Fruit fly (Drosophila melanogaster) whole organism, embryonic: ENCODE results near the gene CG5447.
A peak's percentile ranks its signal among the peaks of the same experiment; 100 is the strongest.

ENCODE experiments used
- B-H1 ChIP-seq: fragments of 200-800 bp; sonication (Bioruptor generic); IDR thresholded peaks from 3 replicates; pipeline ENCODE4 v1.3.6; 2022; ENCODE audit warnings: missing biosample characterization, missing genetic modification characterization
- CG11696 ChIP-seq: fragments of 200-800 bp; sonication (Bioruptor generic); IDR thresholded peaks from 2 replicates; pipeline ENCODE4 v1.3.6; 2022; ENCODE audit warnings: missing biosample characterization, missing genetic modification characterization
- CG13123 ChIP-seq: fragments of 200-800 bp; sonication (Bioruptor generic); optimal IDR thresholded peaks from 2 replicates; lab custom pipeline; 2016; ENCODE audit warnings: missing biosample characterization, missing genetic modification characterization
- CG13424 ChIP-seq: fragments of 200-800 bp; sonication (Bioruptor generic); optimal IDR thresholded peaks from 2 replicates; lab custom pipeline; 2019; ENCODE audit warnings: missing biosample characterization, mild to moderate bottlenecking, missing genetic modification characterization, moderate library complexity
- CG15479 ChIP-seq: fragments of 200-800 bp; sonication (Bioruptor generic); optimal IDR thresholded peaks from 3 replicates; lab custom pipeline; 2019; ENCODE audit warnings: missing biosample characterization, mild to moderate bottlenecking, missing genetic modification characterization, moderate library complexity
- CG15514 ChIP-seq: fragments of 200-800 bp; sonication (Bioruptor generic); optimal IDR thresholded peaks from 3 replicates; lab custom pipeline; 2017; ENCODE audit warnings: missing biosample characterization, missing genetic modification characterization, mild to moderate bottlenecking, moderate library complexity, missing genetic modification reagents
- CG1603 ChIP-seq: fragments of 200-800 bp; sonication (Bioruptor generic); optimal IDR thresholded peaks from 2 replicates; lab custom pipeline; 2019; ENCODE audit warnings: missing biosample characterization, mild to moderate bottlenecking, missing genetic modification characterization, moderate library complexity
- CG1647 ChIP-seq: fragments of 200-800 bp; sonication (Bioruptor generic); optimal IDR thresholded peaks from 3 replicates; lab custom pipeline; 2016; ENCODE audit warnings: missing biosample characterization, missing genetic modification characterization
- CG2120 ChIP-seq: fragments of 200-800 bp; sonication (Bioruptor generic); optimal IDR thresholded peaks from 3 replicates; lab custom pipeline; 2016; ENCODE audit warnings: missing biosample characterization, missing genetic modification characterization
- CG2202 ChIP-seq: fragments of 200-800 bp; sonication (Bioruptor generic); optimal IDR thresholded peaks from 2 replicates; lab custom pipeline; 2018; ENCODE audit warnings: missing biosample characterization, mild to moderate bottlenecking, missing genetic modification characterization
- CG2712 ChIP-seq: fragments of 200-800 bp; optimal IDR thresholded peaks from 3 replicates; lab custom pipeline; 2019; ENCODE audit warnings: missing biosample characterization, mild to moderate bottlenecking, missing genetic modification characterization, moderate library complexity
- CG31224 ChIP-seq: fragments of 200-800 bp; sonication (Bioruptor generic); IDR thresholded peaks from 2 replicates; pipeline ENCODE4 v1.3.6; 2022; ENCODE audit warnings: missing biosample characterization, missing genetic modification characterization
- CG32532 ChIP-seq: fragments of 200-800 bp; sonication (Bioruptor generic); IDR thresholded peaks from 2 replicates; pipeline ENCODE4 v1.3.6; 2022; ENCODE audit warnings: missing biosample characterization, missing genetic modification characterization
- CG34224 ChIP-seq: fragments of 200-800 bp; sonication (Bioruptor generic); IDR thresholded peaks from 3 replicates; pipeline ENCODE4 v1.3.6; 2022; ENCODE audit warnings: missing biosample characterization, missing genetic modification characterization; ENCODE audit not compliant: partially characterized antibody
- CG7786 ChIP-seq: fragments of 200-800 bp; sonication (Bioruptor generic); optimal IDR thresholded peaks from 2 replicates; lab custom pipeline; 2016; ENCODE audit warnings: missing biosample characterization, missing genetic modification characterization
- CrebB ChIP-seq: fragments of 200-800 bp; sonication (Bioruptor generic); optimal IDR thresholded peaks from 3 replicates; lab custom pipeline; 2018; ENCODE audit warnings: missing biosample characterization, mild to moderate bottlenecking, missing genetic modification characterization
- Dip3 ChIP-seq: fragments of 200-800 bp; sonication (Bioruptor generic); optimal IDR thresholded peaks from 3 replicates; lab custom pipeline; 2016; ENCODE audit warnings: missing biosample characterization, missing genetic modification characterization
- Dll ChIP-seq: fragments of 200-800 bp; sonication (Bioruptor generic); IDR thresholded peaks from 4 replicates; pipeline ENCODE4 v1.3.6; 2022; ENCODE audit warnings: missing biosample characterization, missing genetic modification characterization; ENCODE audit not compliant: partially characterized antibody
- Drgx ChIP-seq: fragments of 200-800 bp; sonication (Bioruptor generic); IDR thresholded peaks from 2 replicates; pipeline ENCODE4 v1.3.6; 2022; ENCODE audit warnings: missing biosample characterization, missing genetic modification characterization
- Ets97D ChIP-seq: fragments of 200-800 bp; sonication (Bioruptor generic); optimal IDR thresholded peaks from 3 replicates; lab custom pipeline; 2016; ENCODE audit warnings: missing biosample characterization, missing genetic modification characterization
- Hmx ChIP-seq: fragments of 200-800 bp; sonication (Bioruptor generic); optimal IDR thresholded peaks from 2 replicates; lab custom pipeline; 2016; ENCODE audit warnings: missing biosample characterization, missing genetic modification characterization
- Myb ChIP-seq: fragments of 200-800 bp; sonication (Bioruptor generic); optimal IDR thresholded peaks from 2 replicates; lab custom pipeline; 2016; ENCODE audit warnings: missing biosample characterization, missing genetic modification characterization
- Rx ChIP-seq: fragments of 200-800 bp; sonication (Bioruptor generic); IDR thresholded peaks from 2 replicates; pipeline ENCODE4 v1.3.6; 2022; ENCODE audit warnings: missing biosample characterization, missing genetic modification characterization
- YL-1 ChIP-seq: fragments of 200-800 bp; sonication (Bioruptor generic); optimal IDR thresholded peaks from 3 replicates; lab custom pipeline; 2017; ENCODE audit warnings: missing biosample characterization, mild to moderate bottlenecking, missing genetic modification characterization
- ase ChIP-seq: fragments of 200-800 bp; sonication (Bioruptor generic); IDR thresholded peaks from 3 replicates; pipeline ENCODE4 v1.3.6; 2022; ENCODE audit warnings: missing biosample characterization, missing genetic modification characterization
- bsh ChIP-seq, 2 experiments: fragments of 200-800 bp; sonication (Bioruptor generic); optimal IDR thresholded peaks; 2 replicates each; lab custom pipeline; 2017 to 2018; ENCODE audit warnings: mild to moderate bottlenecking in 2 of 2, missing biosample characterization in 2 of 2, missing genetic modification characterization in 2 of 2, moderate library complexity in 1 of 2
- da ChIP-seq: fragments of 200-800 bp; sonication (Bioruptor generic); optimal IDR thresholded peaks from 2 replicates; lab custom pipeline; 2016; ENCODE audit warnings: missing biosample characterization, missing genetic modification characterization
- dmrt11E ChIP-seq: fragments of 200-800 bp; sonication (Bioruptor generic); optimal IDR thresholded peaks from 3 replicates; lab custom pipeline; 2018; ENCODE audit warnings: missing biosample characterization, mild to moderate bottlenecking, missing genetic modification characterization, moderate library complexity
- eve ChIP-seq, 2 experiments: fragments of >200 bp; optimal IDR thresholded peaks; 2 replicates each; lab custom pipeline; 2017; ENCODE audit warnings: missing biosample characterization in 2 of 2, missing genetic modification characterization in 2 of 2
- fd3F ChIP-seq: fragments of 200-800 bp; sonication (Bioruptor generic); optimal IDR thresholded peaks from 2 replicates; lab custom pipeline; 2018; ENCODE audit warnings: missing biosample characterization, mild to moderate bottlenecking, missing genetic modification characterization, moderate library complexity
- gcm2 ChIP-seq: fragments of 200-800 bp; sonication (Bioruptor generic); optimal IDR thresholded peaks from 2 replicates; lab custom pipeline; 2016; ENCODE audit warnings: missing biosample characterization, missing genetic modification characterization
- gem ChIP-seq: fragments of 200-800 bp; sonication (Bioruptor generic); optimal IDR thresholded peaks from 2 replicates; lab custom pipeline; 2019; ENCODE audit warnings: missing biosample characterization, mild to moderate bottlenecking, missing genetic modification characterization, moderate library complexity
- grn ChIP-seq: fragments of 200-800 bp; sonication (Bioruptor generic); optimal IDR thresholded peaks from 3 replicates; lab custom pipeline; 2017; ENCODE audit warnings: missing biosample characterization, missing genetic modification characterization
- gsb ChIP-seq: fragments of 200-800 bp; sonication (Bioruptor generic); IDR thresholded peaks from 2 replicates; pipeline ENCODE4 v1.3.6; 2022; ENCODE audit warnings: missing biosample characterization, missing genetic modification characterization
- h ChIP-seq: fragments of >200 bp; optimal IDR thresholded peaks from 2 replicates; lab custom pipeline; 2017
- her ChIP-seq: fragments of 200-800 bp; sonication (Bioruptor generic); optimal IDR thresholded peaks from 2 replicates; lab custom pipeline; 2016; ENCODE audit warnings: missing biosample characterization, missing genetic modification characterization
- inv ChIP-seq: fragments of 200-800 bp; sonication (Bioruptor generic); IDR thresholded peaks from 2 replicates; pipeline ENCODE4 v1.3.6; 2022; ENCODE audit warnings: missing biosample characterization, missing genetic modification characterization; ENCODE audit not compliant: partially characterized antibody
- knrl ChIP-seq: fragments of 200-800 bp; sonication (Bioruptor generic); IDR thresholded peaks from 3 replicates; pipeline ENCODE4 v1.3.6; 2022; ENCODE audit warnings: missing biosample characterization, missing genetic modification characterization; ENCODE audit not compliant: partially characterized antibody
- lab ChIP-seq: fragments of 200-800 bp; sonication (Bioruptor generic); optimal IDR thresholded peaks from 3 replicates; lab custom pipeline; 2017; ENCODE audit warnings: missing biosample characterization, missing genetic modification characterization, mild to moderate bottlenecking, moderate library complexity, missing genetic modification reagents
- pb ChIP-seq: fragments of 200-800 bp; sonication (Bioruptor generic); optimal IDR thresholded peaks from 3 replicates; lab custom pipeline; 2016; ENCODE audit warnings: missing biosample characterization, missing genetic modification characterization
- seq ChIP-seq: fragments of 200-800 bp; sonication (Bioruptor generic); IDR thresholded peaks from 2 replicates; pipeline ENCODE4 v1.3.6; 2022; ENCODE audit warnings: missing biosample characterization, missing genetic modification characterization
- tx ChIP-seq: fragments of 200-800 bp; sonication (Bioruptor generic); optimal IDR thresholded peaks from 2 replicates; lab custom pipeline; 2016; ENCODE audit warnings: missing biosample characterization, missing genetic modification characterization
- vnd ChIP-seq: fragments of 200-800 bp; sonication (Bioruptor generic); IDR thresholded peaks from 3 replicates; pipeline ENCODE4 v1.3.6; 2022; ENCODE audit warnings: missing biosample characterization, missing genetic modification characterization; ENCODE audit not compliant: partially characterized antibody
- zfh1 ChIP-seq: fragments of 200-800 bp; sonication (Bioruptor generic); IDR thresholded peaks from 3 replicates; pipeline ENCODE4 v1.3.6; 2022; ENCODE audit warnings: missing biosample characterization, missing genetic modification characterization

Gene CG5447

dm6 chr3R:26479208-26479607 is 26.9 kb downstream of the CG5447 start:
- TF ChIP-seq Ets97D (GFP tag; lab: Kevin White, UChicago), result no peak
- TF ChIP-seq CG11696, result no peak
- no peak for TF ChIP-seq CG34224 (GFP tag; lab: Robert Waterston, UW)
- TF ChIP-seq Drgx (GFP tag; lab: Robert Waterston, UW), result peak; percentile 71

dm6 chr3R:26480362-26480761 is 28.0 kb downstream of the CG5447 start:
- TF ChIP-seq Drgx (GFP tag; lab: Robert Waterston, UW) (0 out of 2 replicates have a peak, but pooled peaks have one; percentile 24), CG15479 (GFP tag; lab: Kevin White, UChicago) (no peak)

dm6 chr3R:26481231-26481630 is 28.9 kb downstream of the CG5447 start:
- no peak for TF ChIP-seq bsh (GFP tag; optimal IDR thresholded peaks at IDR 0.05; lab: Kevin White, UChicago)
- TF ChIP-seq CG7786, result no peak
- TF ChIP-seq CG32532 (GFP tag; lab: Robert Waterston, UW), result no peak
- no peak for TF ChIP-seq CG15514 (GFP tag; lab: Kevin White, UChicago)
- TF ChIP-seq her (GFP tag; lab: Kevin White, UChicago), result no peak
- TF ChIP-seq Dip3 (GFP tag; lab: Kevin White, UChicago), result no peak
- no peak for TF ChIP-seq dmrt11E
- no peak for TF ChIP-seq ase (GFP tag; lab: Robert Waterston, UW)
- no peak for TF ChIP-seq CG13424
- TF ChIP-seq CG31224 (GFP tag; lab: Robert Waterston, UW), result no peak
- no peak for TF ChIP-seq CG1603 (tag; lab: Kevin White, UChicago)
- no peak for TF ChIP-seq B-H1
- no peak for TF ChIP-seq vnd (GFP tag; lab: Robert Waterston, UW)
- no peak for TF ChIP-seq h (lab: Kevin White, UChicago)
- no peak for TF ChIP-seq CrebB (tag; lab: Kevin White, UChicago)
- TF ChIP-seq fd3F (GFP tag; lab: Kevin White, UChicago), result no peak
- no peak for TF ChIP-seq Hmx (GFP tag; lab: Kevin White, UChicago)
- no peak for TF ChIP-seq CG2712 (tag; lab: Kevin White, UChicago)
- TF ChIP-seq gem (tag; lab: Kevin White, UChicago), result no peak

- TF ChIP-seq gsb (no peak), grn (GFP tag; lab: Kevin White, UChicago) (no peak), Dll (GFP tag; lab: Robert Waterston, UW) (no peak), YL-1 (GFP tag; lab: Kevin White, UChicago) (no peak), Ets97D (GFP tag; lab: Kevin White, UChicago) (no peak), CG13123 (no peak), da (GFP tag; lab: Kevin White, UChicago) (no peak), seq (GFP tag; lab: Robert Waterston, UW) (no peak), knrl (no peak), inv (no peak), gem (tag; lab: Kevin White, UChicago) (no peak)
Observed at dm6 chr3R:26483657-26484056, 31.3 kb downstream of the CG5447 start.

- TF ChIP-seq Rx (GFP tag; lab: Robert Waterston, UW) (no peak), zfh1 (no peak), eve (GFP tag; optimal IDR thresholded peaks at IDR 0.05; lab: Kevin White, UChicago) (no peak), lab (GFP tag; lab: Kevin White, UChicago) (no peak), CG2120 (no peak), pb (GFP tag; lab: Kevin White, UChicago) (no peak), tx (GFP tag; lab: Kevin White, UChicago) (no peak), Myb (no peak), gcm2 (GFP tag; lab: Kevin White, UChicago) (no peak), CG1647 (GFP tag; lab: Kevin White, UChicago) (no peak), CG2202 (tag; lab: Kevin White, UChicago) (no peak)
- TF ChIP-seq, all 482 proteins: peak for 0
Observed at dm6 chr3R:26484511-26484910, 32.2 kb downstream of the CG5447 start.
